Worm (Caenorhabditis elegans): ENCODE results near the gene pals-21.

pals-21 gene

ce11 chrIII:1347539-1347938 is 32.9 kb downstream of the pals-21 start, which contains the start of gene Y82E9BL.5:
Gene Y82E9BL.5, minus strand, starts transcription at chrIII:1347639.
- TF ChIP-seq F13C5.2 (tag; optimal IDR thresholded peaks at IDR 0.05) = no peak
- TF ChIP-seq hnd-1 (tag; optimal IDR thresholded peaks at IDR 0.05) = no peak
- TF ChIP-seq tbx-37 (GFP tag; conservative IDR thresholded peaks at IDR 0.05) = no peak
- no peak for TF ChIP-seq ceh-13 (GFP tag; optimal IDR thresholded peaks at IDR 0.05)
- TF ChIP-seq B0310.2 (tag; optimal IDR thresholded peaks at IDR 0.05) = no peak
- no peak for TF ChIP-seq tra-4 (tag; optimal IDR thresholded peaks at IDR 0.05)
- TF ChIP-seq scrt-1 (GFP tag; IDR thresholded peaks at IDR 0.05) = no peak
- TF ChIP-seq ets-7 (tag; optimal IDR thresholded peaks at IDR 0.05) = no peak
- no peak for TF ChIP-seq pes-1 (GFP tag; IDR thresholded peaks at IDR 0.05)
- no peak for TF ChIP-seq hmg-4 (GFP tag; optimal IDR thresholded peaks at IDR 0.05)
- no peak for TF ChIP-seq hmbx-1 (tag; optimal IDR thresholded peaks at IDR 0.05)

DNA sequence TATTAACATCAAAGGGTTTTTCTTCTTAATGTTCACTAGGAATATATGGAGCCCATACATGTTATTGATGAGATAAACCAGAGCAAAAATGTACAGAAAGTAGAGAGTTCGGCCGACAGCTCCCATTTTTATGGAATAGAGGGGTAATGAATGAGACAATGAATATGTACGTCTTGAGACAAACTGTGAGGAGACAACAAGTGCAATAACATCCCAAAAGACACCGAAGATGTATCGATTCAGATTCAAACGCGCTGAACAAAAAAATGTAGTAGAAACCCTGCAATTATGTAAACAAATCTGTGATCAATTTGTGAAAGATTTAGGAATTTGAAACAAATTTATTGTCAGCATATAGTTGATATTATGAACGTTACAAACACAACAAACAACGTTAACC is 33.4 kb downstream of the pals-21 start:
- no peak for TF ChIP-seq ceh-36 (tag; optimal IDR thresholded peaks at IDR 0.05)
- no peak for TF ChIP-seq flt-1 (GFP tag; IDR thresholded peaks at IDR 0.05)
- TF ChIP-seq ets-7 (tag; optimal IDR thresholded peaks at IDR 0.05) = no peak
- TF ChIP-seq F13C5.2 (tag; optimal IDR thresholded peaks at IDR 0.05) = no peak
- no peak for TF ChIP-seq B0310.2 (tag; optimal IDR thresholded peaks at IDR 0.05)
- no peak for TF ChIP-seq tra-4 (tag; optimal IDR thresholded peaks at IDR 0.05)
- no peak for TF ChIP-seq ama-1 (optimal IDR thresholded peaks at IDR 0.05)
- no peak for TF ChIP-seq tbx-11 (GFP tag; IDR thresholded peaks at IDR 0.05)
- no peak for TF ChIP-seq pes-1 (GFP tag; IDR thresholded peaks at IDR 0.05)
- no peak for TF ChIP-seq ceh-13 (GFP tag; optimal IDR thresholded peaks at IDR 0.05)

ce11 chrIII:1345694-1346093 is 34.7 kb downstream of the pals-21 start, which contains the start of gene Y82E9BL.6:
Gene Y82E9BL.6, minus strand, starts transcription at chrIII:1345794.
- TF ChIP-seq B0310.2 (tag; optimal IDR thresholded peaks at IDR 0.05) (no peak), ets-7 (tag; optimal IDR thresholded peaks at IDR 0.05) (no peak), flt-1 (GFP tag; IDR thresholded peaks at IDR 0.05) (no peak), hmbx-1 (tag; optimal IDR thresholded peaks at IDR 0.05) (no peak), pes-1 (GFP tag; IDR thresholded peaks at IDR 0.05) (no peak), tbx-11 (GFP tag; IDR thresholded peaks at IDR 0.05) (no peak), ceh-36 (tag; optimal IDR thresholded peaks at IDR 0.05) (no peak), ceh-13 (GFP tag; optimal IDR thresholded peaks at IDR 0.05) (no peak), aly-1 (tag; optimal IDR thresholded peaks at IDR 0.05) (no peak), scrt-1 (GFP tag; IDR thresholded peaks at IDR 0.05) (no peak), ama-1 (optimal IDR thresholded peaks at IDR 0.05) (no peak)

DNA sequence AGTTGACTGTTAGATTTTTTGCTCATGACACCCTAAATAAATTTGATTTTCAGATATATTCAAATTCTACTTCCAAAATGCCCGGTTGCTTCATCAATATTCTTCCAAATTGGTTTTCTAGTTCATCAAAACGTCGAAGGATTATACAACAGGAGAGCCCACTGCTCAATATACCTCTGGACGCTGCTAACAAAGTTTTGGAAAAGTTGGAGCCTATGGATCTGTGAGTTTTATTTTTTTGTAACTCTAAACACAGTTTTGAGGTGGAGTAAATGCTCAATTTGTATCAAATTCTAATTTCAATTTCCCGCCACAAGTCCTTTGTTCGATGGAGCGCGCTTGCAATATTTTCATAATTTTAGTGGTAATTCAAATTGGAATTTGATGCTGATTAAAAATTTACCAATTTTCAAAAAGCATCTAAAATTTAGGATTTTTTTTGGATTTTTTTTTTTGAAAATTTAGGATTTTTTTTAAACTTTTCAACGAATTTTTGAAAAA is 37.5 kb downstream of the pals-21 start, which contains the start of gene fbxa-27:
TSS of gene fbxa-27 (plus strand) at position 51 of the 501 bp plus-strand sequence.
- TF ChIP-seq ets-7 (tag; optimal IDR thresholded peaks at IDR 0.05) (no peak), flt-1 (GFP tag; IDR thresholded peaks at IDR 0.05) (no peak), pes-1 (GFP tag; IDR thresholded peaks at IDR 0.05) (no peak), F13C5.2 (tag; optimal IDR thresholded peaks at IDR 0.05) (no peak), tbx-37 (GFP tag; conservative IDR thresholded peaks at IDR 0.05) (no peak), scrt-1 (GFP tag; IDR thresholded peaks at IDR 0.05) (no peak), B0310.2 (tag; optimal IDR thresholded peaks at IDR 0.05) (no peak), ceh-13 (GFP tag; optimal IDR thresholded peaks at IDR 0.05) (no peak), hnd-1 (tag; optimal IDR thresholded peaks at IDR 0.05) (no peak), hmg-4 (GFP tag; optimal IDR thresholded peaks at IDR 0.05) (no peak)

DNA sequence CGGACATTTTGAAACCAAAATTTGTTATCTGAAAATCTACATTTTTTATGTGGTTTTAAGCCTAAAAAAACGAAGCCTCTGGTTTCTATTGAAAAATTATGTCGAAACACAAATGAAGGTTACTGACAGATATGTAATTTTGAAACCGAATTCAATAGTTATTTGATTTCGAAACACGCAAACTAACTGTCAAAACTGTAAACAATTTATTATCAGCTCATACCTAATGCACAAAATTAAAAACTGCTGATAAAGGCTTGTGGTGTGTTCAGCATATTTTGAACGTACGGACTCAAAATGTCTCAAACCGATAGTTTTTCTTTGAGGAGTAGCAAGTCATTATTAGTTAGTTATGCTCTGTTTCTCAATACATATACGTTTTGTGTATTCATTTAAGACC is 37.9 kb downstream of the pals-21 start, which contains the start of gene fbxa-26:
TSS of gene fbxa-26 (minus strand) at position 35 of the 400 bp plus-strand sequence.
- TF ChIP-seq flt-1 (GFP tag; IDR thresholded peaks at IDR 0.05) (no peak), ceh-36 (tag; optimal IDR thresholded peaks at IDR 0.05) (no peak), tbx-37 (GFP tag; conservative IDR thresholded peaks at IDR 0.05) (no peak), tbx-11 (GFP tag; IDR thresholded peaks at IDR 0.05) (no peak), pes-1 (GFP tag; IDR thresholded peaks at IDR 0.05) (no peak), scrt-1 (GFP tag; IDR thresholded peaks at IDR 0.05) (no peak), aly-1 (tag; optimal IDR thresholded peaks at IDR 0.05) (no peak), hnd-1 (tag; optimal IDR thresholded peaks at IDR 0.05) (no peak), hmg-4 (GFP tag; optimal IDR thresholded peaks at IDR 0.05) (no peak), F13C5.2 (tag; optimal IDR thresholded peaks at IDR 0.05) (no peak), ceh-13 (GFP tag; optimal IDR thresholded peaks at IDR 0.05) (no peak), B0310.2 (tag; optimal IDR thresholded peaks at IDR 0.05) (no peak)

DNA sequence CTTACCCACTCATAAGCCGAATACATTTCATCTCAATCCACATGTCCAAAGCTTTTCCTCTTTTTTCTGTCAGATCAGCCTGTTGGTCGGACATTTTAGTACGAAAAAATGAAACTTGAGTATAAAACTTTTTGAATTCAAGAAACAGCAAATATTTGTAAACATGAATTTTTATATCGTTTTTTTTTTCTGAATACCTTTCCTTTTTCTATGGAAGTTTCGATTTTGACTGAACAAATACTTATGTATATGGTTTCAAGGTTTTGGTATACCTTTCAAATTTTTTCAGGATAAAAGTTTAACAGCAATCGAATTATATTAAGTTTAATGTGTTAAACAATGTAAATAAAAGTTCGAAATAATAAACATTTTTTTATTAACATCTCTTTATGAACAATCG is 40.2 kb downstream of the pals-21 start, which contains the start of gene fbxa-5:
TSS of gene fbxa-5 (minus strand) at position 101 of the 400 bp plus-strand sequence.
- no peak for TF ChIP-seq ets-7 (tag; optimal IDR thresholded peaks at IDR 0.05)
- TF ChIP-seq ceh-36 (tag; optimal IDR thresholded peaks at IDR 0.05) = no peak
- TF ChIP-seq tbx-37 (GFP tag; conservative IDR thresholded peaks at IDR 0.05) = no peak
- TF ChIP-seq hmg-4 (GFP tag; optimal IDR thresholded peaks at IDR 0.05) = no peak
- no peak for TF ChIP-seq scrt-1 (GFP tag; IDR thresholded peaks at IDR 0.05)
- TF ChIP-seq hnd-1 (tag; optimal IDR thresholded peaks at IDR 0.05) = no peak
- no peak for TF ChIP-seq B0310.2 (tag; optimal IDR thresholded peaks at IDR 0.05)
- TF ChIP-seq ama-1 (optimal IDR thresholded peaks at IDR 0.05) = no peak
- TF ChIP-seq aly-1 (tag; optimal IDR thresholded peaks at IDR 0.05) = no peak

DNA sequence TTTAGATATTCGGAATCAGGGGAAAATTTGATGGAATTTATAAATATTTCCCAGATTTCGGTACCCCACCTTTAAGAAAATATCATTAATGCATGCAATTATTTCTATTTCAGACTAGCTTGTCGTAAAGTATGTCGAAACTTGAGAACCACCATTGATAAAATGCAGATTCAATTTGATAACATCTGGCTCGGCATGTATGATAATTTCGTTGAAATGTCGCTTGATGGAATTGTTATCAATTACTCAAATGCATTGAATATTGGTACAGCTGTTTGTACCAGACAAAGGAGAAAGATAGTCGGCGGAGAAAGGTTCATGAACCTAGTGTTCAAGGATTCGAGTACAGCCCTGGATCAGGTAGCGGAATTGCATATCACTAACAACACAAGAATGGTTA is 48.5 kb downstream of the pals-21 start, which contains the start of gene Y82E9BL.19:
TSS of gene Y82E9BL.19 (plus strand) at position 123 of the 400 bp plus-strand sequence.
- TF ChIP-seq B0310.2 (tag; optimal IDR thresholded peaks at IDR 0.05) (no peak), ets-7 (tag; optimal IDR thresholded peaks at IDR 0.05) (no peak), ceh-36 (tag; optimal IDR thresholded peaks at IDR 0.05) (no peak), sea-1 (GFP tag; conservative IDR thresholded peaks at IDR 0.05) (no peak), tbx-37 (GFP tag; conservative IDR thresholded peaks at IDR 0.05) (no peak), hmbx-1 (tag; optimal IDR thresholded peaks at IDR 0.05) (no peak), tbx-11 (GFP tag; IDR thresholded peaks at IDR 0.05) (no peak), F13C5.2 (tag; optimal IDR thresholded peaks at IDR 0.05) (no peak), tra-4 (tag; optimal IDR thresholded peaks at IDR 0.05) (no peak), ama-1 (optimal IDR thresholded peaks at IDR 0.05) (no peak), scrt-1 (GFP tag; IDR thresholded peaks at IDR 0.05) (no peak), hnd-1 (tag; optimal IDR thresholded peaks at IDR 0.05) (no peak), pes-1 (GFP tag; IDR thresholded peaks at IDR 0.05) (no peak), aly-1 (tag; optimal IDR thresholded peaks at IDR 0.05) (no peak), ceh-13 (GFP tag; optimal IDR thresholded peaks at IDR 0.05) (no peak), flt-1 (GFP tag; IDR thresholded peaks at IDR 0.05) (no peak)

All from whole organism, early embryonic.